Worm (Caenorhabditis elegans) whole organism, late embryonic: ENCODE data around the gene Y45F3A.5.

Experiments
- ets-4 ChIP-seq: sonication (generic microtip); optimal IDR thresholded peaks from 2 replicates; lab custom pipeline; 2016; ENCODE audit warnings: missing genetic modification characterization, missing compliant biosample characterization
- hlh-30 ChIP-seq: sonication (generic microtip); optimal IDR thresholded peaks from 2 replicates; lab custom pipeline; 2017; ENCODE audit warnings: antibody characterized with exemption, missing genetic modification characterization, missing compliant biosample characterization; ENCODE audit not compliant: insufficient read depth

DNA sequence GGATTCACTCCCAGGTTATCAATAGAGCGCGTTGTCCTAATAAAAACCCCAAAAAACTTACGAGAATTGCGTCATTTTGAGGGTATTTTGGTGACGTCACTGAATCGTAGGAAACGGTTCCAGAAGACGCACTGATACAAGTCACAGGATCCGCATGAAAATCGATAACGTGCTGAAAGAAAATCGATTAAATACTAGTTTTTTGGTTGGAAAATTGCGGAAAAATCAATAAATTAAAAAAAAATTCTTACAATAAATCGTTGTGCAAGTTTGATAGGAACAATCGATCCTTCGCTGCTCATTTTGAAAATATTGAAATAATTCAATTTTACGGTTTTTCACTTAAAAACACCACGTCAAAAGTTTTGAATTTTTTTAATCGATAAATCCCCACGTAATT lies 17.1 kb upstream of the Y45F3A.5 start, which contains the start of gene Y39A1A.2:
- no peak for TF ChIP-seq hlh-30
- no peak for TF ChIP-seq ets-4
